Worm (Caenorhabditis elegans) whole organism, L1 larva: Measurements from ENCODE around the gene cyn-10.

Source experiments
- C04F5.9 ChIP-seq: sonication (generic microtip); optimal IDR thresholded peaks from 2 replicates; lab custom pipeline; 2016; ENCODE audit warnings: missing genetic modification characterization, missing compliant biosample characterization
- C34B4.2 ChIP-seq: sonication (generic microtip); optimal IDR thresholded peaks from 2 replicates; lab custom pipeline; 2017; ENCODE audit warnings: mild to moderate bottlenecking, missing genetic modification characterization, missing compliant biosample characterization
- F16B12.6 ChIP-seq: fragments of 150-350 bp; optimal IDR thresholded peaks from 2 replicates; lab custom pipeline; 2014; ENCODE audit warnings: missing biosample characterization, missing genetic modification characterization
- blmp-1 ChIP-seq: fragments of 150-350 bp; optimal IDR thresholded peaks from 2 replicates; lab custom pipeline; 2014; ENCODE audit warnings: missing biosample characterization, missing genetic modification characterization
- ceh-63 ChIP-seq: fragments of 200-800 bp; sonication (Bioruptor generic); optimal IDR thresholded peaks from 2 replicates; lab custom pipeline; 2018; ENCODE audit warnings: mild to moderate bottlenecking, missing genetic modification characterization, missing compliant biosample characterization
- ceh-8 ChIP-seq: fragments of 200-800 bp; sonication (Bioruptor generic); optimal IDR thresholded peaks from 2 replicates; lab custom pipeline; 2018; ENCODE audit warnings: mild to moderate bottlenecking, missing genetic modification characterization, moderate library complexity, missing compliant biosample characterization
- ceh-88 ChIP-seq: fragments of 200-800 bp; sonication (Bioruptor generic); IDR thresholded peaks from 2 replicates; pipeline ENCODE4 v1.3.6; 2022; ENCODE audit warnings: missing genetic modification characterization, missing compliant biosample characterization
- ceh-90 ChIP-seq: sonication (generic microtip); optimal IDR thresholded peaks from 2 replicates; lab custom pipeline; 2016; ENCODE audit warnings: missing genetic modification characterization, missing compliant biosample characterization
- dsc-1 ChIP-seq: sonication (generic microtip); optimal IDR thresholded peaks from 2 replicates; lab custom pipeline; 2016; ENCODE audit warnings: mild to moderate bottlenecking, missing genetic modification characterization, missing compliant biosample characterization
- efl-1 ChIP-seq, 4 experiments: fragments of 150-350 bp; optimal IDR thresholded peaks in 3 of 4; peaks in 1 of 4; 1 replicate in 1 of 4; 2 replicates in 3 of 4; lab custom pipeline; 2014; ENCODE audit warnings: missing biosample characterization in 2 of 4, missing genetic modification characterization in 2 of 4, missing genetic modification reagents in 2 of 4
- efl-3 ChIP-seq: fragments of 200-800 bp; sonication (Bioruptor generic); optimal IDR thresholded peaks from 2 replicates; lab custom pipeline; 2018; ENCODE audit warnings: mild to moderate bottlenecking, missing genetic modification characterization, missing compliant biosample characterization
- egl-13 ChIP-seq: sonication (generic microtip); optimal IDR thresholded peaks from 2 replicates; lab custom pipeline; 2016; ENCODE audit warnings: missing genotype, missing genetic modification reagents, missing genetic modification characterization, missing compliant biosample characterization
- elt-2 ChIP-seq: sonication (generic microtip); optimal IDR thresholded peaks from 2 replicates; lab custom pipeline; 2016; ENCODE audit warnings: missing genetic modification characterization, mild to moderate bottlenecking, inconsistent platforms, missing compliant biosample characterization, missing genetic modification reagents
- elt-3 ChIP-seq, 6 experiments: fragments of 150-350 bp in 1 of 6; sonication (generic microtip); optimal IDR thresholded peaks; 2 replicates each; lab custom pipeline; 2017 to 2018; ENCODE audit warnings: missing biosample characterization in 6 of 6, missing genetic modification characterization in 6 of 6, inconsistent platforms in 1 of 6
- fkh-4 ChIP-seq: sonication (generic microtip); optimal IDR thresholded peaks from 2 replicates; lab custom pipeline; 2016; ENCODE audit warnings: missing compliant biosample characterization, missing genetic modification characterization, borderline replicate concordance
- fkh-8 ChIP-seq: sonication (generic microtip); optimal IDR thresholded peaks from 2 replicates; lab custom pipeline; 2016; ENCODE audit warnings: mild to moderate bottlenecking, missing genetic modification characterization, missing compliant biosample characterization
- fos-1 ChIP-seq: fragments of 150-350 bp; optimal IDR thresholded peaks from 2 replicates; lab custom pipeline; 2014; ENCODE audit warnings: missing biosample characterization, missing genetic modification characterization
- hlh-4 ChIP-seq: sonication (generic microtip); optimal IDR thresholded peaks from 2 replicates; lab custom pipeline; 2016; ENCODE audit warnings: mild to moderate bottlenecking, missing genetic modification characterization, missing compliant biosample characterization
- isw-1 ChIP-seq: fragments of 200-800 bp; sonication (Bioruptor generic); IDR thresholded peaks from 2 replicates; pipeline ENCODE4 v1.3.6; 2022; ENCODE audit warnings: missing genetic modification characterization, missing compliant biosample characterization
- jun-1 ChIP-seq: fragments of 150-350 bp; optimal IDR thresholded peaks from 2 replicates; lab custom pipeline; 2014; ENCODE audit warnings: missing biosample characterization, missing genetic modification reagents, missing genetic modification characterization
- lin-13 ChIP-seq: fragments of 150-350 bp; optimal IDR thresholded peaks from 2 replicates; lab custom pipeline; 2014; ENCODE audit warnings: missing biosample characterization, missing genetic modification reagents, missing genetic modification characterization
- lin-14 ChIP-seq: fragments of 200-800 bp; sonication (Bioruptor generic); optimal IDR thresholded peaks from 2 replicates; lab custom pipeline; 2018; ENCODE audit warnings: mild to moderate bottlenecking, missing genetic modification characterization, moderate library complexity, missing compliant biosample characterization
- lin-15B ChIP-seq: fragments of 150-350 bp; sonication (generic microtip); optimal IDR thresholded peaks from 3 replicates; lab custom pipeline; 2014; ENCODE audit warnings: missing biosample characterization, missing genetic modification characterization
- lin-39 ChIP-seq: fragments of 150-350 bp; optimal IDR thresholded peaks from 2 replicates; lab custom pipeline; 2014; ENCODE audit warnings: missing biosample characterization, missing genetic modification reagents, missing genetic modification characterization
- lir-3 ChIP-seq: sonication (generic microtip); optimal IDR thresholded peaks from 2 replicates; lab custom pipeline; 2016; ENCODE audit warnings: mild to moderate bottlenecking, missing genetic modification characterization, moderate library complexity, missing compliant biosample characterization; ENCODE audit not compliant: poor library complexity
- mef-2 ChIP-seq: fragments of 150-350 bp; optimal IDR thresholded peaks from 2 replicates; lab custom pipeline; 2014; ENCODE audit warnings: missing biosample characterization, missing genetic modification characterization
- nhr-11 ChIP-seq: fragments of 150-350 bp; optimal IDR thresholded peaks from 2 replicates; lab custom pipeline; 2014; ENCODE audit warnings: missing biosample characterization, missing genetic modification characterization
- nhr-12 ChIP-seq: sonication (generic microtip); optimal IDR thresholded peaks from 2 replicates; lab custom pipeline; 2017; ENCODE audit warnings: missing biosample characterization, missing genetic modification characterization
- nhr-20 ChIP-seq: sonication (generic microtip); optimal IDR thresholded peaks from 2 replicates; lab custom pipeline; 2016; ENCODE audit warnings: mild to moderate bottlenecking, missing genetic modification characterization, missing compliant biosample characterization
- nhr-237 ChIP-seq: fragments of 150-350 bp; optimal IDR thresholded peaks from 2 replicates; lab custom pipeline; 2014; ENCODE audit warnings: missing biosample characterization, missing genetic modification characterization
- nhr-71 ChIP-seq: sonication (generic microtip); optimal IDR thresholded peaks from 2 replicates; lab custom pipeline; 2016; ENCODE audit warnings: mild to moderate bottlenecking, missing genetic modification characterization, moderate library complexity, missing compliant biosample characterization
- nhr-77 ChIP-seq: fragments of 150-350 bp; optimal IDR thresholded peaks from 2 replicates; lab custom pipeline; 2014; ENCODE audit warnings: missing biosample characterization, missing genetic modification characterization
- pag-3 ChIP-seq: sonication (generic microtip); optimal IDR thresholded peaks from 2 replicates; lab custom pipeline; 2017; ENCODE audit warnings: missing genetic modification characterization, mild to moderate bottlenecking, missing compliant biosample characterization, antibody characterized with exemption, borderline replicate concordance; ENCODE audit not compliant: insufficient read depth
- pax-3 ChIP-seq: fragments of 200-800 bp; sonication (Bioruptor generic); optimal IDR thresholded peaks from 2 replicates; lab custom pipeline; 2018; ENCODE audit warnings: mild to moderate bottlenecking, missing genetic modification characterization, moderate library complexity, missing compliant biosample characterization
- pqm-1 ChIP-seq: sonication (generic microtip); optimal IDR thresholded peaks from 3 replicates; lab custom pipeline; 2017; ENCODE audit warnings: missing biosample characterization, missing genetic modification characterization
- rnt-1 ChIP-seq: sonication (generic microtip); optimal IDR thresholded peaks from 2 replicates; lab custom pipeline; 2016; ENCODE audit warnings: mild to moderate bottlenecking, missing genetic modification characterization, moderate library complexity, missing compliant biosample characterization
- skn-1 ChIP-seq: fragments of 150-350 bp; optimal IDR thresholded peaks from 2 replicates; lab custom pipeline; 2014; ENCODE audit warnings: missing biosample characterization, missing genetic modification characterization
- snpc-4 ChIP-seq: fragments of 150-350 bp; optimal IDR thresholded peaks from 2 replicates; lab custom pipeline; 2014; ENCODE audit warnings: missing biosample characterization, missing genetic modification characterization
- snu-23 ChIP-seq: sonication (generic microtip); optimal IDR thresholded peaks from 2 replicates; lab custom pipeline; 2016; ENCODE audit warnings: missing genetic modification characterization, missing compliant biosample characterization
- sox-4 ChIP-seq: sonication (generic microtip); optimal IDR thresholded peaks from 2 replicates; lab custom pipeline; 2016; ENCODE audit warnings: missing genetic modification characterization, missing compliant biosample characterization
- sup-37 ChIP-seq: fragments of 200-800 bp; sonication (Bioruptor generic); optimal IDR thresholded peaks from 2 replicates; lab custom pipeline; 2018; ENCODE audit warnings: mild to moderate bottlenecking, missing genetic modification characterization, missing compliant biosample characterization
- swsn-7 ChIP-seq: sonication (generic microtip); optimal IDR thresholded peaks from 2 replicates; lab custom pipeline; 2016; ENCODE audit warnings: missing genetic modification characterization, missing compliant biosample characterization
- tbx-2 ChIP-seq: sonication (generic microtip); optimal IDR thresholded peaks from 2 replicates; lab custom pipeline; 2016; ENCODE audit warnings: missing genetic modification characterization, missing compliant biosample characterization
- unc-30 ChIP-seq: sonication (generic microtip); optimal IDR thresholded peaks from 2 replicates; lab custom pipeline; 2017; ENCODE audit warnings: missing biosample characterization, missing genetic modification characterization
- unc-62 ChIP-seq: fragments of 150-350 bp; optimal IDR thresholded peaks from 2 replicates; lab custom pipeline; 2014; ENCODE audit warnings: missing biosample characterization, missing genetic modification reagents, missing genetic modification characterization
- unc-86 ChIP-seq: sonication (generic microtip); optimal IDR thresholded peaks from 2 replicates; lab custom pipeline; 2016; ENCODE audit warnings: missing genetic modification characterization, missing compliant biosample characterization
- xbp-1 ChIP-seq: sonication (generic microtip); optimal IDR thresholded peaks from 2 replicates; lab custom pipeline; 2016; ENCODE audit warnings: missing genetic modification characterization, missing compliant biosample characterization
- zip-4 ChIP-seq: fragments of 200-800 bp; sonication (Bioruptor generic); optimal IDR thresholded peaks from 2 replicates; lab custom pipeline; 2018; ENCODE audit warnings: mild to moderate bottlenecking, missing genetic modification characterization, moderate library complexity, missing compliant biosample characterization

Gene cyn-10

ce11 chrII:6951250-6951806, 38.2 kb upstream of the cyn-10 start, which contains the start of the genes malt-1 and ceh-38 (continued):
- TF ChIP-seq unc-62 (GFP tag; lab: Kevin White, UChicago) (no peak), fkh-4 (tag; lab: Kevin White, UChicago) (peak; percentile 67), unc-30 (peak; percentile 51), ceh-88 (GFP tag; lab: Robert Waterston, UW) (peak; percentile 84), mef-2 (tag; lab: Kevin White, UChicago) (peak; percentile 78), nhr-12 (no peak), sox-4 (tag; lab: Kevin White, UChicago) (peak; percentile 76), F16B12.6 (tag; lab: Kevin White, UChicago) (peak; percentile 64), nhr-71 (tag; lab: Kevin White, UChicago) (peak; percentile 98), rnt-1 (tag; lab: Kevin White, UChicago) (peak; percentile 95), lin-14 (GFP tag; lab: Kevin White, UChicago) (peak; percentile 98), nhr-237 (peak; percentile 90), lin-15B (tag; lab: Kevin White, UChicago) (peak; percentile 74), ceh-8 (GFP tag; lab: Kevin White, UChicago) (peak; percentile 71), nhr-11 (tag; lab: Kevin White, UChicago) (peak; percentile 92), egl-13 (tag; lab: Kevin White, UChicago) (peak; percentile 88), tbx-2 (tag; lab: Kevin White, UChicago) (peak; percentile 96), efl-3 (GFP tag; lab: Kevin White, UChicago) (no peak), ceh-90 (tag; lab: Kevin White, UChicago) (peak; percentile 45), fos-1 (tag; lab: Kevin White, UChicago) (peak; percentile 94), C04F5.9 (tag; lab: Kevin White, UChicago) (peak; percentile 99), isw-1 (peak; percentile 89), pag-3 (tag; lab: Kevin White, UChicago) (no peak), snu-23 (GFP tag; lab: Kevin White, UChicago) (peak; percentile 98), pax-3 (tag; lab: Kevin White, UChicago) (peak; percentile 86), blmp-1 (tag; lab: Kevin White, UChicago) (peak; percentile 86), nhr-20 (tag; lab: Kevin White, UChicago) (peak; percentile 96), snpc-4 (tag; lab: Kevin White, UChicago) (peak; percentile 93), nhr-77 (tag; lab: Kevin White, UChicago) (peak; percentile 96), hlh-4 (no peak), xbp-1 (tag; lab: Kevin White, UChicago) (peak; percentile 93), lir-3 (tag; lab: Kevin White, UChicago) (peak; percentile 87), lin-39 (peak; percentile 94)

- TF ChIP-seq C34B4.2 (tag; lab: Kevin White, UChicago) (no peak), nhr-71 (tag; lab: Kevin White, UChicago) (peak; percentile 9), rnt-1 (tag; lab: Kevin White, UChicago) (peak; percentile 23), dsc-1 (tag; lab: Kevin White, UChicago) (peak; percentile 47), pqm-1 (tag; lab: Kevin White, UChicago) (no peak), ceh-63 (GFP tag; lab: Kevin White, UChicago) (no peak), tbx-2 (tag; lab: Kevin White, UChicago) (peak; percentile 25), elt-2 (tag; lab: Kevin White, UChicago) (peak; percentile 18), lir-3 (tag; lab: Kevin White, UChicago) (no peak), fkh-8 (tag; lab: Kevin White, UChicago) (peak; percentile 49), elt-3 (tag; optimal IDR thresholded peaks at IDR 0.05; lab: Kevin White, UChicago) (no peak), efl-1 (optimal IDR thresholded peaks at IDR 0.05; lab: Kevin White, UChicago) (peak in 1 of 2 experiments; percentile 3), efl-1 (GFP tag; optimal IDR thresholded peaks at IDR 0.05 in 1 of 2; lab: Kevin White, UChicago) (peak in 1 of 2 experiments; percentile 79), swsn-7 (tag; lab: Kevin White, UChicago) (peak; percentile 33), skn-1 (tag; lab: Kevin White, UChicago) (peak; percentile 39), sup-37 (GFP tag; lab: Kevin White, UChicago) (no peak), unc-86 (tag; lab: Kevin White, UChicago) (peak; percentile 35), blmp-1 (tag; lab: Kevin White, UChicago) (no peak), zip-4 (GFP tag; lab: Kevin White, UChicago) (no peak), nhr-77 (tag; lab: Kevin White, UChicago) (no peak), lin-14 (GFP tag; lab: Kevin White, UChicago) (peak; percentile 77), jun-1 (tag; lab: Kevin White, UChicago) (no peak), lin-13 (GFP tag; lab: Kevin White, UChicago) (no peak)
These were observed 30.3 kb upstream of the cyn-10 start for ce11 chrII:6943299-6944051.
